Worm (Caenorhabditis elegans) whole organism, L4/young adult: Measurements from ENCODE around the gene clec-185.

Experiments used
- W03F9.2 ChIP-seq: fragments of 150-350 bp; optimal IDR thresholded peaks from 2 replicates; lab custom pipeline; 2014; ENCODE audit warnings: missing biosample characterization, missing genetic modification characterization
- dao-5 ChIP-seq: sonication (generic microtip); optimal IDR thresholded peaks from 2 replicates; lab custom pipeline; 2016; ENCODE audit warnings: missing genotype, missing genetic modification characterization, moderate library complexity, missing compliant biosample characterization
- him-1 ChIP-seq: sonication (generic microtip); optimal IDR thresholded peaks from 2 replicates; lab custom pipeline; 2016; ENCODE audit warnings: missing genotype, missing genetic modification reagents, missing genetic modification characterization, missing compliant biosample characterization

- TF ChIP-seq dao-5 (tag; lab: Kevin White, UChicago) (no peak), him-1 (no peak), W03F9.2 (tag; lab: Kevin White, UChicago) (no peak)
These were observed 3.0 kb upstream of the clec-185 start, which contains the start of gene irg-4 for ce11 chrIV:12435442-12435841.
